Fruit fly (Drosophila melanogaster) whole organism, embryonic: ENCODE results near the gene CheB93b.

Experiments
- Atf3 ChIP-seq: fragments of 200-800 bp; sonication (Bioruptor generic); optimal IDR thresholded peaks from 3 replicates; lab custom pipeline; 2016; ENCODE audit warnings: missing biosample characterization, missing genetic modification characterization
- CG10147 ChIP-seq: fragments of 200-800 bp; sonication (Bioruptor generic); optimal IDR thresholded peaks from 2 replicates; lab custom pipeline; 2019; ENCODE audit warnings: missing biosample characterization, mild to moderate bottlenecking, missing genetic modification characterization, moderate library complexity
- CG12659 ChIP-seq: fragments of 200-800 bp; sonication (Bioruptor generic); optimal IDR thresholded peaks from 3 replicates; lab custom pipeline; 2017; ENCODE audit warnings: mild to moderate bottlenecking, missing biosample characterization, missing genetic modification reagents, missing genetic modification characterization
- CG14050 ChIP-seq: fragments of 200-800 bp; sonication (Bioruptor generic); IDR thresholded peaks from 3 replicates; pipeline ENCODE4 v1.3.6; 2022; ENCODE audit warnings: missing biosample characterization, missing genetic modification characterization
- CG15479 ChIP-seq: fragments of 200-800 bp; sonication (Bioruptor generic); optimal IDR thresholded peaks from 3 replicates; lab custom pipeline; 2019; ENCODE audit warnings: missing biosample characterization, mild to moderate bottlenecking, missing genetic modification characterization, moderate library complexity
- CG15601 ChIP-seq: fragments of 200-800 bp; sonication (Bioruptor generic); optimal IDR thresholded peaks from 3 replicates; lab custom pipeline; 2019; ENCODE audit warnings: missing biosample characterization, mild to moderate bottlenecking, missing genetic modification characterization, moderate library complexity
- CG30403 ChIP-seq: fragments of 200-800 bp; sonication (Bioruptor generic); optimal IDR thresholded peaks from 3 replicates; lab custom pipeline; 2016; ENCODE audit warnings: missing biosample characterization, missing genetic modification characterization
- CG34422 ChIP-seq: fragments of 200-800 bp; sonication (Bioruptor generic); IDR thresholded peaks from 3 replicates; pipeline ENCODE4 v1.3.6; 2022; ENCODE audit warnings: missing biosample characterization, missing genetic modification characterization
- CG43689 ChIP-seq: fragments of 200-800 bp; sonication (Bioruptor generic); IDR thresholded peaks from 2 replicates; pipeline ENCODE4 v1.3.6; 2022; ENCODE audit warnings: missing biosample characterization, missing genetic modification characterization
- CG4404 ChIP-seq: fragments of 200-800 bp; sonication (Bioruptor generic); IDR thresholded peaks from 2 replicates; pipeline ENCODE4 v1.3.6; 2022; ENCODE audit warnings: missing biosample characterization, missing genetic modification characterization
- CG4424 ChIP-seq: fragments of 200-800 bp; sonication (Bioruptor generic); optimal IDR thresholded peaks from 3 replicates; lab custom pipeline; 2016; ENCODE audit warnings: missing biosample characterization, missing genetic modification characterization
- CG4707 ChIP-seq: fragments of 200-800 bp; sonication (Bioruptor generic); optimal IDR thresholded peaks from 2 replicates; lab custom pipeline; 2018; ENCODE audit warnings: missing biosample characterization, mild to moderate bottlenecking, missing genetic modification characterization, moderate library complexity
- CG5180 ChIP-seq: fragments of 200-800 bp; sonication (Bioruptor generic); optimal IDR thresholded peaks from 3 replicates; lab custom pipeline; 2017; ENCODE audit warnings: missing biosample characterization, missing genetic modification characterization, mild to moderate bottlenecking, moderate library complexity, missing genetic modification reagents
- CG6654 ChIP-seq: fragments of 200-800 bp; sonication (Bioruptor generic); optimal IDR thresholded peaks from 2 replicates; lab custom pipeline; 2017; ENCODE audit warnings: missing biosample characterization, mild to moderate bottlenecking, missing genetic modification characterization
- CG6813 ChIP-seq: fragments of 200-800 bp; sonication (Bioruptor generic); optimal IDR thresholded peaks from 2 replicates; lab custom pipeline; 2017; ENCODE audit warnings: missing biosample characterization, missing genetic modification characterization, mild to moderate bottlenecking, moderate library complexity, missing genetic modification reagents
- CG7786 ChIP-seq: fragments of 200-800 bp; sonication (Bioruptor generic); optimal IDR thresholded peaks from 2 replicates; lab custom pipeline; 2016; ENCODE audit warnings: missing biosample characterization, missing genetic modification characterization
- CG9437 ChIP-seq: fragments of 200-800 bp; sonication (Bioruptor generic); optimal IDR thresholded peaks from 2 replicates; lab custom pipeline; 2018; ENCODE audit warnings: missing biosample characterization, mild to moderate bottlenecking, missing genetic modification characterization
- Dfd ChIP-seq, 2 experiments: fragments of >200 bp; optimal IDR thresholded peaks; 2 replicates each; lab custom pipeline; 2017; ENCODE audit warnings: missing biosample characterization in 2 of 2, missing genetic modification characterization in 2 of 2
- Dref ChIP-seq: fragments of 200-800 bp; sonication (Bioruptor generic); IDR thresholded peaks from 2 replicates; pipeline ENCODE4 v1.3.6; 2022; ENCODE audit warnings: missing biosample characterization, missing genetic modification characterization
- Fer1 ChIP-seq: fragments of 200-800 bp; sonication (Bioruptor generic); optimal IDR thresholded peaks from 2 replicates; lab custom pipeline; 2017; ENCODE audit warnings: missing biosample characterization, mild to moderate bottlenecking, missing genetic modification characterization
- HLHmδ ChIP-seq: fragments of 200-800 bp; sonication (Bioruptor generic); optimal IDR thresholded peaks from 2 replicates; lab custom pipeline; 2018; ENCODE audit warnings: missing biosample characterization, mild to moderate bottlenecking, missing genetic modification characterization, moderate library complexity
- MESR4 ChIP-seq: fragments of 200-800 bp; sonication (Bioruptor generic); optimal IDR thresholded peaks from 2 replicates; lab custom pipeline; 2018; ENCODE audit warnings: missing biosample characterization, mild to moderate bottlenecking, missing genetic modification characterization, moderate library complexity
- Optix ChIP-seq: fragments of 200-800 bp; sonication (Bioruptor generic); IDR thresholded peaks from 3 replicates; pipeline ENCODE4 v1.3.6; 2022; ENCODE audit warnings: missing biosample characterization, missing genetic modification characterization
- Rx ChIP-seq: fragments of 200-800 bp; sonication (Bioruptor generic); IDR thresholded peaks from 2 replicates; pipeline ENCODE4 v1.3.6; 2022; ENCODE audit warnings: missing biosample characterization, missing genetic modification characterization
- Scr ChIP-seq: fragments of 200-800 bp; sonication (Bioruptor generic); IDR thresholded peaks from 2 replicates; pipeline ENCODE4 v1.3.6; 2022; ENCODE audit warnings: missing biosample characterization, missing genetic modification characterization; ENCODE audit not compliant: partially characterized antibody
- TFAM ChIP-seq: fragments of 200-800 bp; sonication (Bioruptor generic); optimal IDR thresholded peaks from 2 replicates; lab custom pipeline; 2017; ENCODE audit warnings: missing biosample characterization, missing genetic modification characterization, inconsistent platforms
- Taf1 ChIP-seq: fragments of 200-800 bp; sonication (Bioruptor generic); IDR thresholded peaks from 2 replicates; pipeline ENCODE4 v1.3.6; 2022; ENCODE audit warnings: missing biosample characterization, missing genetic modification characterization
- Tbp ChIP-seq: fragments of >200 bp; optimal IDR thresholded peaks from 2 replicates; lab custom pipeline; 2018; ENCODE audit warnings: missing biosample characterization, missing genetic modification characterization
- Xbp1 ChIP-seq: fragments of 200-800 bp; sonication (Bioruptor generic); optimal IDR thresholded peaks from 3 replicates; lab custom pipeline; 2016; ENCODE audit warnings: missing biosample characterization, mild to moderate bottlenecking, missing genetic modification characterization
- bigmax ChIP-seq: fragments of 200-800 bp; sonication (Bioruptor generic); optimal IDR thresholded peaks from 2 replicates; lab custom pipeline; 2018; ENCODE audit warnings: missing biosample characterization, mild to moderate bottlenecking, missing genetic modification characterization
- cg ChIP-seq: fragments of 200-800 bp; sonication (Bioruptor generic); optimal IDR thresholded peaks from 3 replicates; lab custom pipeline; 2019; ENCODE audit warnings: missing biosample characterization, mild to moderate bottlenecking, missing genetic modification characterization, moderate library complexity
- chn ChIP-seq: fragments of 200-800 bp; sonication (Bioruptor generic); optimal IDR thresholded peaks from 2 replicates; lab custom pipeline; 2016; ENCODE audit warnings: missing biosample characterization, missing genetic modification characterization
- dati ChIP-seq: fragments of 200-800 bp; sonication (Bioruptor generic); IDR thresholded peaks from 2 replicates; pipeline ENCODE4 v1.3.6; 2022; ENCODE audit warnings: missing biosample characterization, missing genetic modification characterization
- fd102C ChIP-seq: fragments of 200-800 bp; sonication (Bioruptor generic); optimal IDR thresholded peaks from 2 replicates; lab custom pipeline; 2018; ENCODE audit warnings: missing biosample characterization, mild to moderate bottlenecking, missing genetic modification characterization, moderate library complexity
- fd96Cb ChIP-seq: fragments of 200-800 bp; sonication (Bioruptor generic); optimal IDR thresholded peaks from 2 replicates; lab custom pipeline; 2018; ENCODE audit warnings: missing biosample characterization, mild to moderate bottlenecking, missing genetic modification characterization, moderate library complexity
- ham ChIP-seq: fragments of 200-800 bp; sonication (Bioruptor generic); IDR thresholded peaks from 2 replicates; pipeline ENCODE4 v1.3.6; 2022; ENCODE audit warnings: missing biosample characterization, missing genetic modification characterization
- ken ChIP-seq: fragments of 200-800 bp; sonication (Bioruptor generic); IDR thresholded peaks from 3 replicates; pipeline ENCODE4 v1.3.6; 2022; ENCODE audit warnings: missing biosample characterization, missing genetic modification characterization
- lbe ChIP-seq: fragments of 200-800 bp; sonication (Bioruptor generic); optimal IDR thresholded peaks from 2 replicates; lab custom pipeline; 2016; ENCODE audit warnings: missing biosample characterization, mild to moderate bottlenecking, missing genetic modification characterization
- maf-S ChIP-seq: fragments of 200-800 bp; sonication (Bioruptor generic); optimal IDR thresholded peaks from 2 replicates; lab custom pipeline; 2016; ENCODE audit warnings: missing biosample characterization, missing genetic modification characterization
- pita ChIP-seq: fragments of 200-800 bp; sonication (Bioruptor generic); optimal IDR thresholded peaks from 2 replicates; lab custom pipeline; 2017; ENCODE audit warnings: missing biosample characterization, mild to moderate bottlenecking, missing genetic modification characterization
- pros ChIP-seq: fragments of 200-800 bp; sonication (Bioruptor generic); optimal IDR thresholded peaks from 3 replicates; lab custom pipeline; 2019; ENCODE audit warnings: missing biosample characterization, mild to moderate bottlenecking, missing genetic modification characterization, moderate library complexity
- ranshi ChIP-seq: fragments of 200-800 bp; sonication (Bioruptor generic); IDR thresholded peaks from 2 replicates; pipeline ENCODE4 v1.3.6; 2022; ENCODE audit warnings: missing biosample characterization, missing genetic modification characterization
- run ChIP-seq: fragments of 200-800 bp; sonication (Bioruptor generic); optimal IDR thresholded peaks from 3 replicates; lab custom pipeline; 2018; ENCODE audit warnings: missing biosample characterization, mild to moderate bottlenecking, missing genetic modification characterization
- sob ChIP-seq: fragments of 200-800 bp; sonication (Bioruptor generic); IDR thresholded peaks from 2 replicates; pipeline ENCODE4 v1.3.6; 2022; ENCODE audit warnings: missing biosample characterization, missing genetic modification characterization
- sr ChIP-seq: fragments of 200-800 bp; sonication (Bioruptor generic); IDR thresholded peaks from 3 replicates; pipeline ENCODE4 v1.3.6; 2022; ENCODE audit warnings: missing biosample characterization, missing genetic modification characterization
- stwl ChIP-seq: fragments of 200-800 bp; sonication (Bioruptor generic); optimal IDR thresholded peaks from 3 replicates; lab custom pipeline; 2018; ENCODE audit warnings: missing biosample characterization, mild to moderate bottlenecking, missing genetic modification characterization, moderate library complexity
- ttk ChIP-seq: fragments of 200-800 bp; sonication (Bioruptor generic); IDR thresholded peaks from 2 replicates; pipeline ENCODE4 v2.1.2; 2022; ENCODE audit warnings: missing biosample characterization, missing genetic modification characterization
- usp ChIP-seq: fragments of >200 bp; optimal IDR thresholded peaks from 2 replicates; lab custom pipeline; 2017; ENCODE audit warnings: missing biosample characterization, missing genetic modification characterization
- vfl ChIP-seq: fragments of 200-800 bp; sonication (Bioruptor generic); optimal IDR thresholded peaks from 2 replicates; lab custom pipeline; 2016; ENCODE audit warnings: missing biosample characterization, missing genetic modification characterization
- wek ChIP-seq: fragments of 200-800 bp; sonication (Bioruptor generic); optimal IDR thresholded peaks from 3 replicates; lab custom pipeline; 2018; ENCODE audit warnings: missing biosample characterization, mild to moderate bottlenecking, missing genetic modification characterization, moderate library complexity
- wor ChIP-seq: fragments of 200-800 bp; sonication (Bioruptor generic); IDR thresholded peaks from 2 replicates; pipeline ENCODE4 v1.3.6; 2022; ENCODE audit warnings: missing biosample characterization, missing genetic modification characterization
- zen2 ChIP-seq: fragments of 200-800 bp; sonication (Bioruptor generic); IDR thresholded peaks from 3 replicates; pipeline ENCODE4 v1.3.6; 2022; ENCODE audit warnings: missing biosample characterization, missing genetic modification characterization; ENCODE audit not compliant: partially characterized antibody

Gene CheB93b

dm6 chr3R:21419932-21420331, 11.0 kb downstream of the CheB93b start (continued):
- TF ChIP-seq CG10147 (GFP tag; lab: Kevin White, UChicago): peak; percentile 67
- no peak for TF ChIP-seq zen2 (GFP tag; lab: Robert Waterston, UW)
- TF ChIP-seq vfl: no peak
- no peak for TF ChIP-seq chn
- TF ChIP-seq bigmax (GFP tag; lab: Kevin White, UChicago): no peak
- TF ChIP-seq CG15601 (tag; lab: Kevin White, UChicago): no peak
- no peak for TF ChIP-seq CG4707 (GFP tag; lab: Kevin White, UChicago)
- no peak for TF ChIP-seq pita (GFP tag; lab: Kevin White, UChicago)
- no peak for TF ChIP-seq ranshi (GFP tag; lab: Robert Waterston, UW)
- peak; percentile 37 for TF ChIP-seq CG4424 (GFP tag; lab: Kevin White, UChicago)
- no peak for TF ChIP-seq pros (GFP tag; lab: Kevin White, UChicago)
- no peak for TF ChIP-seq sr (GFP tag; lab: Robert Waterston, UW)
- TF ChIP-seq wek (GFP tag; lab: Kevin White, UChicago): no peak
- TF ChIP-seq ttk (GFP tag; lab: Robert Waterston, UW): no peak
- TF ChIP-seq CG30403 (GFP tag; lab: Kevin White, UChicago): peak; percentile 33
- no peak for TF ChIP-seq Taf1
- no peak for TF ChIP-seq Tbp (GFP tag; lab: Kevin White, UChicago)
- TF ChIP-seq Fer1 (GFP tag; lab: Kevin White, UChicago): no peak
- TF ChIP-seq MESR4 (GFP tag; lab: Kevin White, UChicago): no peak
- peak; percentile 64 for TF ChIP-seq CG4404 (GFP tag; lab: Robert Waterston, UW)
- TF ChIP-seq maf-S (GFP tag; lab: Kevin White, UChicago): no peak
- no peak for TF ChIP-seq TFAM
- peak; percentile 54 for TF ChIP-seq CG6813 (GFP tag; lab: Kevin White, UChicago)
- no peak for TF ChIP-seq fd102C
- peak; percentile 8 for TF ChIP-seq CG12659 (GFP tag; lab: Kevin White, UChicago)
- no peak for TF ChIP-seq CG6654 (GFP tag; lab: Kevin White, UChicago)
- TF ChIP-seq Atf3 (GFP tag; lab: Kevin White, UChicago): no peak
- peak; percentile 33 for TF ChIP-seq lbe (GFP tag; lab: Kevin White, UChicago)
- peak; percentile 21 for TF ChIP-seq CG5180 (GFP tag; lab: Kevin White, UChicago)
- no peak for TF ChIP-seq HLHmδ (GFP tag; lab: Kevin White, UChicago)
- no peak for TF ChIP-seq cg (GFP tag; lab: Kevin White, UChicago)
- TF ChIP-seq ham: no peak
- TF ChIP-seq Xbp1 (GFP tag; lab: Kevin White, UChicago): no peak
- peak; percentile 65 for TF ChIP-seq fd96Cb
- no peak for TF ChIP-seq Dref (GFP tag; lab: Robert Waterston, UW)
- no peak for TF ChIP-seq usp (GFP tag; lab: Kevin White, UChicago)
- no peak for TF ChIP-seq Dfd (GFP tag; optimal IDR thresholded peaks at IDR 0.05; lab: Kevin White, UChicago)
- TF ChIP-seq CG14050 (GFP tag; lab: Robert Waterston, UW): 0 out of 3 replicates have a peak, but pooled peaks have one; percentile 17
- no peak for TF ChIP-seq run (tag; lab: Kevin White, UChicago)
- TF ChIP-seq CG43689 (GFP tag; lab: Robert Waterston, UW): no peak
- no peak for TF ChIP-seq stwl (tag; lab: Kevin White, UChicago)
- TF ChIP-seq CG9437 (GFP tag; lab: Kevin White, UChicago): no peak
- TF ChIP-seq CG15479 (GFP tag; lab: Kevin White, UChicago): no peak
- no peak for TF ChIP-seq Rx (GFP tag; lab: Robert Waterston, UW)
- no peak for TF ChIP-seq wor (GFP tag; lab: Robert Waterston, UW)
- no peak for TF ChIP-seq CG34422 (GFP tag; lab: Robert Waterston, UW)
- no peak for TF ChIP-seq dati (GFP tag; lab: Robert Waterston, UW)
- no peak for TF ChIP-seq Scr (GFP tag; lab: Robert Waterston, UW)
- TF ChIP-seq Optix (GFP tag; lab: Robert Waterston, UW): no peak
- 0 out of 3 replicates have a peak, but pooled peaks have one; percentile 5 for TF ChIP-seq ken (GFP tag; lab: Robert Waterston, UW)
- no peak for TF ChIP-seq CG7786 (GFP tag; lab: Kevin White, UChicago)
- 0 out of 2 replicates have a peak, but pooled peaks have one; percentile 33 for TF ChIP-seq sob (GFP tag; lab: Robert Waterston, UW)
